Fruit fly (Drosophila melanogaster) whole organism, prepupa: ENCODE data around the gene dati.
A peak's percentile ranks its signal among the peaks of the same experiment; 100 is the strongest.

ENCODE experiments used
- Blimp-1 ChIP-seq: fragments of 200-800 bp; sonication (Bioruptor generic); optimal IDR thresholded peaks from 3 replicates; lab custom pipeline; 2017; ENCODE audit warnings: missing biosample characterization, missing genetic modification characterization, mild to moderate bottlenecking, moderate library complexity, missing genetic modification reagents
- CG10631 ChIP-seq: fragments of 200-800 bp; sonication (Bioruptor generic); optimal IDR thresholded peaks from 2 replicates; lab custom pipeline; 2016; ENCODE audit warnings: missing biosample characterization, missing genetic modification characterization
- CG10669 ChIP-seq: fragments of 200-800 bp; sonication (Bioruptor generic); optimal IDR thresholded peaks from 3 replicates; lab custom pipeline; 2018; ENCODE audit warnings: missing biosample characterization, mild to moderate bottlenecking, missing genetic modification characterization, moderate library complexity
- CG11294 ChIP-seq: fragments of 200-800 bp; sonication (Bioruptor generic); IDR thresholded peaks from 2 replicates; pipeline ENCODE4 v1.3.6; 2022; ENCODE audit warnings: missing biosample characterization, missing genetic modification characterization
- CG11902 ChIP-seq: fragments of 200-800 bp; sonication (Bioruptor generic); optimal IDR thresholded peaks from 3 replicates; lab custom pipeline; 2016; ENCODE audit warnings: missing biosample characterization, missing genetic modification characterization
- CG15336 ChIP-seq: fragments of 200-800 bp; sonication (Bioruptor generic); IDR thresholded peaks from 2 replicates; pipeline ENCODE4 v1.3.6; 2022; ENCODE audit warnings: missing biosample characterization, missing genetic modification characterization
- CG3032 ChIP-seq: fragments of 200-800 bp; optimal IDR thresholded peaks from 2 replicates; lab custom pipeline; 2019; ENCODE audit warnings: missing biosample characterization, mild to moderate bottlenecking, missing genetic modification characterization, moderate library complexity
- CG31627 ChIP-seq: fragments of 200-800 bp; sonication (Bioruptor generic); optimal IDR thresholded peaks from 3 replicates; lab custom pipeline; 2016; ENCODE audit warnings: missing biosample characterization, missing genetic modification characterization
- CG32006 ChIP-seq: fragments of 200-800 bp; sonication (Bioruptor generic); optimal IDR thresholded peaks from 3 replicates; lab custom pipeline; 2017; ENCODE audit warnings: missing biosample characterization, mild to moderate bottlenecking, missing genetic modification characterization
- CG4318 ChIP-seq: fragments of 200-800 bp; sonication (Bioruptor generic); optimal IDR thresholded peaks from 3 replicates; lab custom pipeline; 2017; ENCODE audit warnings: missing biosample characterization, mild to moderate bottlenecking, missing genetic modification characterization
- CG6792 ChIP-seq: fragments of 200-800 bp; sonication (Bioruptor generic); optimal IDR thresholded peaks from 3 replicates; lab custom pipeline; 2016; ENCODE audit warnings: missing biosample characterization, missing genetic modification characterization
- CG7368 ChIP-seq: fragments of 200-800 bp; sonication (Bioruptor generic); optimal IDR thresholded peaks from 3 replicates; lab custom pipeline; 2016; ENCODE audit warnings: missing biosample characterization, missing genetic modification characterization
- CG8319 ChIP-seq: fragments of 200-800 bp; sonication (Bioruptor generic); optimal IDR thresholded peaks from 3 replicates; lab custom pipeline; 2016; ENCODE audit warnings: missing biosample characterization, missing genetic modification characterization
- CG8632 ChIP-seq: fragments of 200-800 bp; sonication (Bioruptor generic); optimal IDR thresholded peaks from 3 replicates; lab custom pipeline; 2016; ENCODE audit warnings: missing biosample characterization, missing genetic modification characterization
- CG9139 ChIP-seq: fragments of 200-800 bp; sonication (Bioruptor generic); optimal IDR thresholded peaks from 3 replicates; lab custom pipeline; 2017; ENCODE audit warnings: missing biosample characterization, mild to moderate bottlenecking, missing genetic modification characterization
- Eip75B ChIP-seq: fragments of 200-800 bp; sonication (Bioruptor generic); optimal IDR thresholded peaks from 3 replicates; lab custom pipeline; 2016; ENCODE audit warnings: missing biosample characterization, missing genetic modification characterization
- Eip78C ChIP-seq: fragments of 200-800 bp; sonication (Bioruptor generic); peaks from one replicate; lab custom pipeline; 2016; ENCODE audit warnings: missing biosample characterization, missing genetic modification characterization
- Eip93F ChIP-seq: fragments of 200-800 bp; sonication (Bioruptor generic); optimal IDR thresholded peaks from 2 replicates; lab custom pipeline; 2016; ENCODE audit warnings: missing biosample characterization, mild to moderate bottlenecking, missing genetic modification characterization
- Ets21C ChIP-seq: fragments of 200-800 bp; sonication (Bioruptor generic); optimal IDR thresholded peaks from 3 replicates; lab custom pipeline; 2016; ENCODE audit warnings: missing biosample characterization, missing genetic modification characterization
- Hr38 ChIP-seq: sonication (Bioruptor generic); optimal IDR thresholded peaks from 2 replicates; lab custom pipeline; 2016; ENCODE audit warnings: missing biosample characterization, missing genetic modification characterization
- Hr39 ChIP-seq: fragments of 200-800 bp; sonication (Bioruptor generic); optimal IDR thresholded peaks from 2 replicates; lab custom pipeline; 2016; ENCODE audit warnings: missing biosample characterization, missing genetic modification characterization
- Hr4 ChIP-seq: fragments of 200-800 bp; sonication (Bioruptor generic); optimal IDR thresholded peaks from 3 replicates; lab custom pipeline; 2016; ENCODE audit warnings: missing biosample characterization, missing genetic modification characterization
- Met ChIP-seq: fragments of 200-800 bp; sonication (Bioruptor generic); optimal IDR thresholded peaks from 3 replicates; lab custom pipeline; 2016; ENCODE audit warnings: missing biosample characterization, missing genetic modification characterization
- OdsH ChIP-seq: fragments of 200-800 bp; sonication (Bioruptor generic); optimal IDR thresholded peaks from 3 replicates; lab custom pipeline; 2016; ENCODE audit warnings: missing biosample characterization, missing genetic modification characterization
- Sox102F ChIP-seq: fragments of 200-800 bp; sonication (Bioruptor generic); optimal IDR thresholded peaks from 2 replicates; lab custom pipeline; 2016; ENCODE audit warnings: missing biosample characterization, mild to moderate bottlenecking, missing genetic modification characterization
- Sox14 ChIP-seq: fragments of 200-800 bp; sonication (Bioruptor generic); optimal IDR thresholded peaks from 3 replicates; lab custom pipeline; 2016; ENCODE audit warnings: missing biosample characterization, missing genetic modification characterization
- Sox15 ChIP-seq: fragments of 200-800 bp; sonication (Bioruptor generic); optimal IDR thresholded peaks from 3 replicates; lab custom pipeline; 2016; ENCODE audit warnings: missing biosample characterization, missing genetic modification characterization
- achi ChIP-seq: fragments of 200-800 bp; sonication (Bioruptor generic); optimal IDR thresholded peaks from 3 replicates; lab custom pipeline; 2016; ENCODE audit warnings: missing biosample characterization, missing genetic modification characterization
- acj6 ChIP-seq: fragments of 200-800 bp; sonication (Bioruptor generic); optimal IDR thresholded peaks from 3 replicates; lab custom pipeline; 2016; ENCODE audit warnings: missing biosample characterization, missing genetic modification characterization
- cyc ChIP-seq: fragments of 200-800 bp; sonication (Bioruptor generic); optimal IDR thresholded peaks from 3 replicates; lab custom pipeline; 2016; ENCODE audit warnings: missing biosample characterization, missing genetic modification characterization
- dac ChIP-seq: fragments of 200-800 bp; sonication (Bioruptor generic); optimal IDR thresholded peaks from 2 replicates; lab custom pipeline; 2017; ENCODE audit warnings: missing biosample characterization, mild to moderate bottlenecking, missing genetic modification characterization
- eg ChIP-seq: fragments of 200-800 bp; sonication (Bioruptor generic); IDR thresholded peaks from 3 replicates; pipeline ENCODE4 v1.3.6; 2022; ENCODE audit warnings: missing biosample characterization, missing genetic modification characterization
- esn ChIP-seq: fragments of 200-800 bp; sonication (Bioruptor generic); optimal IDR thresholded peaks from 2 replicates; lab custom pipeline; 2016; ENCODE audit warnings: missing biosample characterization, mild to moderate bottlenecking, missing genetic modification characterization, moderate library complexity
- fd85E ChIP-seq: fragments of 200-800 bp; sonication (Bioruptor generic); optimal IDR thresholded peaks from 3 replicates; lab custom pipeline; 2016; ENCODE audit warnings: missing biosample characterization, missing genetic modification characterization
- fkh ChIP-seq: fragments of 200-800 bp; sonication (Bioruptor generic); optimal IDR thresholded peaks from 3 replicates; lab custom pipeline; 2017; ENCODE audit warnings: missing biosample characterization, mild to moderate bottlenecking, missing genetic modification characterization, moderate library complexity
- lz ChIP-seq: fragments of 200-800 bp; sonication (Bioruptor generic); optimal IDR thresholded peaks from 3 replicates; lab custom pipeline; 2016; ENCODE audit warnings: missing biosample characterization, missing genetic modification characterization
- net ChIP-seq: fragments of 200-800 bp; sonication (Bioruptor generic); optimal IDR thresholded peaks from 3 replicates; lab custom pipeline; 2016; ENCODE audit warnings: missing biosample characterization, missing genetic modification characterization
- pdm3 ChIP-seq: fragments of 200-800 bp; sonication (Bioruptor generic); optimal IDR thresholded peaks from 3 replicates; lab custom pipeline; 2016; ENCODE audit warnings: missing biosample characterization, missing genetic modification characterization
- ss ChIP-seq, 2 experiments: fragments of 200-800 bp; sonication (Bioruptor generic); optimal IDR thresholded peaks; 2 replicates in 1 of 2; 3 replicates in 1 of 2; lab custom pipeline; 2017 to 2018; ENCODE audit warnings: mild to moderate bottlenecking in 2 of 2, missing biosample characterization in 2 of 2, missing genetic modification characterization in 2 of 2, moderate library complexity in 1 of 2
- topi ChIP-seq: fragments of 200-800 bp; sonication (Bioruptor generic); optimal IDR thresholded peaks from 3 replicates; lab custom pipeline; 2016; ENCODE audit warnings: missing biosample characterization, missing genetic modification characterization

Gene dati

dm6 chr4:416288-416687 lies 20.9 kb upstream of the dati start:
- peak; percentile 96 for TF ChIP-seq fkh (GFP tag; lab: Kevin White, UChicago)
- TF ChIP-seq Sox14 (GFP tag; lab: Kevin White, UChicago): no peak
- TF ChIP-seq, all 60 proteins: peak for 1

- TF ChIP-seq Eip78C (GFP tag; lab: Kevin White, UChicago) (peak; percentile 26), Hr39 (no peak), CG8632 (GFP tag; lab: Kevin White, UChicago) (no peak), esn (GFP tag; lab: Kevin White, UChicago) (peak; percentile 8), CG10631 (GFP tag; lab: Kevin White, UChicago) (no peak)
Observed at dm6 chr4:411513-411912, 16.1 kb upstream of the dati start.

dm6 chr4:406843-407242 lies 11.4 kb upstream of the dati start:
- TF ChIP-seq CG7368 (GFP tag; lab: Kevin White, UChicago) (no peak), Eip75B (GFP tag; lab: Kevin White, UChicago) (peak; percentile 32), cyc (GFP tag; lab: Kevin White, UChicago) (peak; percentile 41), CG6792 (GFP tag; lab: Kevin White, UChicago) (no peak), CG11902 (GFP tag; lab: Kevin White, UChicago) (no peak), CG10669 (GFP tag; lab: Kevin White, UChicago) (peak; percentile 8), Sox14 (GFP tag; lab: Kevin White, UChicago) (peak; percentile 8), fkh (GFP tag; lab: Kevin White, UChicago) (peak; percentile 46), CG15336 (no peak), Eip93F (GFP tag; lab: Kevin White, UChicago) (no peak), lz (GFP tag; lab: Kevin White, UChicago) (peak; percentile 49), pdm3 (peak; percentile 25), Sox15 (GFP tag; lab: Kevin White, UChicago) (no peak), CG10631 (GFP tag; lab: Kevin White, UChicago) (no peak), CG32006 (GFP tag; lab: Kevin White, UChicago) (no peak), CG31627 (GFP tag; lab: Kevin White, UChicago) (peak; percentile 50), topi (GFP tag; lab: Kevin White, UChicago) (peak; percentile 11), acj6 (GFP tag; lab: Kevin White, UChicago) (peak; percentile 17), fd85E (GFP tag; lab: Kevin White, UChicago) (no peak), Eip78C (GFP tag; lab: Kevin White, UChicago) (peak; percentile 35), Sox102F (GFP tag; lab: Kevin White, UChicago) (no peak), esn (GFP tag; lab: Kevin White, UChicago) (peak; percentile 44), Hr39 (peak; percentile 30), CG3032 (tag; lab: Kevin White, UChicago) (peak; percentile 8), Met (GFP tag; lab: Kevin White, UChicago) (peak; percentile 17), CG8319 (peak; percentile 34), Hr4 (GFP tag; lab: Kevin White, UChicago) (peak; percentile 15), OdsH (GFP tag; lab: Kevin White, UChicago) (peak; percentile 28)
- TF ChIP-seq, all 60 proteins: peak for 18

dm6 chr4:406330-406729 lies 10.9 kb upstream of the dati start:
- TF ChIP-seq Sox14 (GFP tag; lab: Kevin White, UChicago) (no peak), Eip78C (GFP tag; lab: Kevin White, UChicago) (peak; percentile 40)

dm6 chr4:405225-405624 lies 9.8 kb upstream of the dati start:
- no peak for TF ChIP-seq CG11294
- TF ChIP-seq Eip78C (GFP tag; lab: Kevin White, UChicago): peak; percentile 7

dm6 chr4:404325-404724 lies 8.9 kb upstream of the dati start:
- TF ChIP-seq CG4318 (no peak), acj6 (GFP tag; lab: Kevin White, UChicago) (peak; percentile 33), Sox15 (GFP tag; lab: Kevin White, UChicago) (no peak), CG7368 (GFP tag; lab: Kevin White, UChicago) (peak; percentile 30), Ets21C (GFP tag; lab: Kevin White, UChicago) (no peak), CG9139 (GFP tag; lab: Kevin White, UChicago) (peak; percentile 65), net (GFP tag; lab: Kevin White, UChicago) (peak; percentile 33), CG10669 (GFP tag; lab: Kevin White, UChicago) (peak; percentile 20), dac (GFP tag; lab: Kevin White, UChicago) (no peak), eg (GFP tag; lab: Robert Waterston, UW) (no peak), CG11902 (GFP tag; lab: Kevin White, UChicago) (no peak), CG8632 (GFP tag; lab: Kevin White, UChicago) (peak; percentile 12), Sox102F (GFP tag; lab: Kevin White, UChicago) (peak; percentile 51), Blimp-1 (GFP tag; lab: Kevin White, UChicago) (no peak), CG10631 (GFP tag; lab: Kevin White, UChicago) (no peak), fkh (GFP tag; lab: Kevin White, UChicago) (peak; percentile 45), achi (peak; percentile 31), cyc (GFP tag; lab: Kevin White, UChicago) (no peak), Hr38 (GFP tag; lab: Kevin White, UChicago) (no peak), Sox14 (GFP tag; lab: Kevin White, UChicago) (no peak), ss (GFP tag; optimal IDR thresholded peaks at IDR 0.05; lab: Kevin White, UChicago) (peak; percentile 40 to 43)
